Fruit fly (Drosophila melanogaster): ENCODE data around the gene CG12224.

Gene CG12224

dm6 chr3R:11974631-11975030 is 7.2 kb downstream of the CG12224 start, which contains the start of gene Tango9:
Tango9 (minus strand) TSS chr3R:11974910.
- TF ChIP-seq Mio (GFP tag; optimal IDR thresholded peaks at IDR 0.05) (no peak), rgr (GFP tag; optimal IDR thresholded peaks at IDR 0.05) (peak; percentile 51), woc (GFP tag; optimal IDR thresholded peaks at IDR 0.05) (no peak), foxo (GFP tag; optimal IDR thresholded peaks at IDR 0.05) (peak in 1 of 2 experiments; percentile 53), Jra (GFP tag; optimal IDR thresholded peaks at IDR 0.05) (no peak), ey (GFP tag; optimal IDR thresholded peaks at IDR 0.05) (peak; percentile 21), HLH106 (tag; optimal IDR thresholded peaks at IDR 0.05) (peak; percentile 47), CG9705 (GFP tag; optimal IDR thresholded peaks at IDR 0.05) (peak; percentile 32), Hnf4 (GFP tag; optimal IDR thresholded peaks at IDR 0.05) (no peak), Rel (GFP tag; optimal IDR thresholded peaks at IDR 0.05) (no peak), Rel (tag; optimal IDR thresholded peaks at IDR 0.05) (peak; percentile 99), dl (GFP tag; optimal IDR thresholded peaks at IDR 0.05; ENCODE audit: insufficient read depth in 1 of 2, partially characterized antibody in 2 of 2) (no peak), Myc (optimal IDR thresholded peaks at IDR 0.05) (peak; percentile 48), Sp1 (GFP tag; optimal IDR thresholded peaks at IDR 0.05) (peak; percentile 42), Hr78 (GFP tag; optimal IDR thresholded peaks at IDR 0.05) (no peak), Abd-B (GFP tag; optimal IDR thresholded peaks at IDR 0.05) (no peak), Dfd (GFP tag; optimal IDR thresholded peaks at IDR 0.05) (no peak), GATAd (GFP tag; optimal IDR thresholded peaks at IDR 0.05) (no peak), psq (GFP tag; optimal IDR thresholded peaks at IDR 0.05) (no peak), dsf (GFP tag; optimal IDR thresholded peaks at IDR 0.05; ENCODE audit: borderline replicate concordance) (peak; percentile 13), CG32264 (GFP tag; optimal IDR thresholded peaks at IDR 0.05) (no peak), brk (GFP tag; optimal IDR thresholded peaks at IDR 0.05) (no peak), N (GFP tag; optimal IDR thresholded peaks at IDR 0.05) (no peak), sage (GFP tag; optimal IDR thresholded peaks at IDR 0.05) (no peak), sv (GFP tag; optimal IDR thresholded peaks at IDR 0.05) (no peak), dmrt93B (GFP tag; optimal IDR thresholded peaks at IDR 0.05) (no peak), fru (GFP tag; optimal IDR thresholded peaks at IDR 0.05) (peak; percentile 58), br (GFP tag; optimal IDR thresholded peaks at IDR 0.05) (peak; percentile 33), Vsx2 (GFP tag; optimal IDR thresholded peaks at IDR 0.05; ENCODE audit: partially characterized antibody) (no peak), tai (GFP tag; optimal IDR thresholded peaks at IDR 0.05) (no peak), Dif (GFP tag; optimal IDR thresholded peaks at IDR 0.05; ENCODE audit: partially characterized antibody) (no peak), CrebA (GFP tag; optimal IDR thresholded peaks at IDR 0.05; ENCODE audit: borderline replicate concordance) (no peak), lola (GFP tag; optimal IDR thresholded peaks at IDR 0.05) (no peak), pan (optimal IDR thresholded peaks at IDR 0.05) (no peak), OdsH (GFP tag; optimal IDR thresholded peaks at IDR 0.05) (no peak), h (GFP tag; optimal IDR thresholded peaks at IDR 0.05) (peak; percentile 51), jim (GFP tag; optimal IDR thresholded peaks at IDR 0.05) (no peak), Hr83 (GFP tag; optimal IDR thresholded peaks at IDR 0.05; ENCODE audit: poor library complexity, severe bottlenecking) (peak; percentile 36), usp (GFP tag; optimal IDR thresholded peaks at IDR 0.05) (no peak)

- no peak for TF ChIP-seq Rel (GFP tag; optimal IDR thresholded peaks at IDR 0.05)
- peak; percentile 35 for TF ChIP-seq Rel (tag; optimal IDR thresholded peaks at IDR 0.05)
- TF ChIP-seq sv (GFP tag; optimal IDR thresholded peaks at IDR 0.05) = no peak
Measured at dm6 chr3R:11973826-11974225, 8.0 kb downstream of the CG12224 start.

dm6 chr3R:11971394-11971793 is 10.5 kb downstream of the CG12224 start, which contains the start of gene GC2:
GC2 (plus strand) TSS chr3R:11971694.
- TF ChIP-seq pan (optimal IDR thresholded peaks at IDR 0.05) = no peak
- TF ChIP-seq fru (GFP tag; optimal IDR thresholded peaks at IDR 0.05) = no peak
- no peak for TF ChIP-seq Hnf4 (GFP tag; optimal IDR thresholded peaks at IDR 0.05)
- no peak for TF ChIP-seq usp (GFP tag; optimal IDR thresholded peaks at IDR 0.05)
- no peak for TF ChIP-seq CG9705 (GFP tag; optimal IDR thresholded peaks at IDR 0.05)
- TF ChIP-seq woc (GFP tag; optimal IDR thresholded peaks at IDR 0.05) = no peak
- no peak for TF ChIP-seq rgr (GFP tag; optimal IDR thresholded peaks at IDR 0.05)
- TF ChIP-seq psq (GFP tag; optimal IDR thresholded peaks at IDR 0.05) = no peak
- TF ChIP-seq sage (GFP tag; optimal IDR thresholded peaks at IDR 0.05) = no peak
- TF ChIP-seq N (GFP tag; optimal IDR thresholded peaks at IDR 0.05) = no peak
- no peak for TF ChIP-seq h (GFP tag; optimal IDR thresholded peaks at IDR 0.05)
- no peak for TF ChIP-seq OdsH (GFP tag; optimal IDR thresholded peaks at IDR 0.05)
- no peak for TF ChIP-seq Hr83 (GFP tag; optimal IDR thresholded peaks at IDR 0.05; ENCODE audit: poor library complexity, severe bottlenecking)
- no peak for TF ChIP-seq CG32264 (GFP tag; optimal IDR thresholded peaks at IDR 0.05)
- no peak for TF ChIP-seq dmrt93B (GFP tag; optimal IDR thresholded peaks at IDR 0.05)
- no peak for TF ChIP-seq Dif (GFP tag; optimal IDR thresholded peaks at IDR 0.05; ENCODE audit: partially characterized antibody)
- no peak for TF ChIP-seq GATAd (GFP tag; optimal IDR thresholded peaks at IDR 0.05)

Measured in whole organism, wandering third instar larva.